Worm (Caenorhabditis elegans): ENCODE measurements around the gene nmad-1.

The nmad-1 gene

ce11 chrIII:5554884-5555500 lies at the start of gene nmad-1, which contains the start of gene hach-1:
Gene nmad-1, minus strand, starts transcription at chrIII:5554934.
Gene hach-1, plus strand, starts transcription at chrIII:5555450.
- no peak for TF ChIP-seq zip-8 (tag; optimal IDR thresholded peaks at IDR 0.05)
- TF ChIP-seq nhr-2 (tag; optimal IDR thresholded peaks at IDR 0.05), result no peak
- TF ChIP-seq ceh-43 (GFP tag; optimal IDR thresholded peaks at IDR 0.05), result peak; percentile 97
- peak; percentile 36 for TF ChIP-seq lin-32 (GFP tag; optimal IDR thresholded peaks at IDR 0.05)
- peak; percentile 74 for TF ChIP-seq blmp-1 (tag; optimal IDR thresholded peaks at IDR 0.05)
- TF ChIP-seq ceh-39 (tag; optimal IDR thresholded peaks at IDR 0.05), result peak; percentile 41
- peak; percentile 91 for TF ChIP-seq cnd-1 (tag; optimal IDR thresholded peaks at IDR 0.05)
- TF ChIP-seq M03D4.4 (tag; optimal IDR thresholded peaks at IDR 0.05), result peak; percentile 95
- peak; percentile 93 for TF ChIP-seq unc-120 (tag; optimal IDR thresholded peaks at IDR 0.05; ENCODE audit: poor library complexity, severe bottlenecking)
- peak; percentile 98 for TF ChIP-seq sptf-1 (tag; optimal IDR thresholded peaks at IDR 0.05)
- TF ChIP-seq flh-1 (GFP tag; optimal IDR thresholded peaks at IDR 0.05), result peak; percentile 81
- peak; percentile 24 for TF ChIP-seq nhr-237 (tag; optimal IDR thresholded peaks at IDR 0.05)
- peak; percentile 56 for TF ChIP-seq mab-5 (tag; optimal IDR thresholded peaks at IDR 0.05)
- TF ChIP-seq drap-1 (GFP tag; optimal IDR thresholded peaks at IDR 0.05), result peak; percentile 87
- no peak for TF ChIP-seq nhr-28 (tag; optimal IDR thresholded peaks at IDR 0.05)
- TF ChIP-seq unc-62 (GFP tag; optimal IDR thresholded peaks at IDR 0.05), result no peak
- TF ChIP-seq mep-1 (tag; optimal IDR thresholded peaks at IDR 0.05), result peak; percentile 90
- no peak for TF ChIP-seq pha-4 (tag; optimal IDR thresholded peaks at IDR 0.05)
- peak; percentile 71 for TF ChIP-seq hlh-1 (tag; optimal IDR thresholded peaks at IDR 0.05)
- TF ChIP-seq nhr-12 (tag; optimal IDR thresholded peaks at IDR 0.05), result no peak
- no peak for TF ChIP-seq unc-39 (tag; optimal IDR thresholded peaks at IDR 0.05)
- peak; percentile 64 for TF ChIP-seq ham-2 (GFP tag; optimal IDR thresholded peaks at IDR 0.05)
- peak; percentile 98 for TF ChIP-seq mls-2 (tag; optimal IDR thresholded peaks at IDR 0.05)
- TF ChIP-seq lin-13 (tag; optimal IDR thresholded peaks at IDR 0.05), result peak; percentile 69
- TF ChIP-seq ceh-83 (GFP tag; optimal IDR thresholded peaks at IDR 0.05), result peak; percentile 94
- peak; percentile 35 for TF ChIP-seq elt-1 (tag; optimal IDR thresholded peaks at IDR 0.05; ENCODE audit: borderline replicate concordance, insufficient read depth)
- TF ChIP-seq lsy-2 (tag; optimal IDR thresholded peaks at IDR 0.05), result peak; percentile 64
- peak; percentile 87 for TF ChIP-seq tbx-8 (GFP tag; optimal IDR thresholded peaks at IDR 0.05)
- peak; percentile 33 for TF ChIP-seq nhr-76 (tag; optimal IDR thresholded peaks at IDR 0.05)
- no peak for TF ChIP-seq elt-3 (tag; optimal IDR thresholded peaks at IDR 0.05)
- peak; percentile 76 for TF ChIP-seq sem-2 (GFP tag; optimal IDR thresholded peaks at IDR 0.05)
- no peak for TF ChIP-seq snpc-4 (tag; optimal IDR thresholded peaks at IDR 0.05)
- peak; percentile 67 for TF ChIP-seq ztf-11 (tag; optimal IDR thresholded peaks at IDR 0.05)
- peak; percentile 91 for TF ChIP-seq ces-1 (GFP tag; optimal IDR thresholded peaks at IDR 0.05)
- TF ChIP-seq bed-3 (GFP tag; optimal IDR thresholded peaks at IDR 0.05), result peak; percentile 85

ce11 chrIII:5604080-5604479 lies 49.3 kb upstream of the nmad-1 start, which contains the start of gene xnd-1:
Gene xnd-1, plus strand, starts transcription at chrIII:5604460.
- TF ChIP-seq drap-1 (GFP tag; optimal IDR thresholded peaks at IDR 0.05), result no peak
- no peak for TF ChIP-seq sem-2 (GFP tag; optimal IDR thresholded peaks at IDR 0.05)
- no peak for TF ChIP-seq pha-4 (tag; optimal IDR thresholded peaks at IDR 0.05)
- TF ChIP-seq nhr-237 (tag; optimal IDR thresholded peaks at IDR 0.05), result no peak
- no peak for TF ChIP-seq ceh-83 (GFP tag; optimal IDR thresholded peaks at IDR 0.05)
- no peak for TF ChIP-seq ceh-39 (tag; optimal IDR thresholded peaks at IDR 0.05)
- TF ChIP-seq cnd-1 (tag; optimal IDR thresholded peaks at IDR 0.05), result no peak
- TF ChIP-seq tbx-8 (GFP tag; optimal IDR thresholded peaks at IDR 0.05), result no peak
- no peak for TF ChIP-seq lin-32 (GFP tag; optimal IDR thresholded peaks at IDR 0.05)

DNA sequence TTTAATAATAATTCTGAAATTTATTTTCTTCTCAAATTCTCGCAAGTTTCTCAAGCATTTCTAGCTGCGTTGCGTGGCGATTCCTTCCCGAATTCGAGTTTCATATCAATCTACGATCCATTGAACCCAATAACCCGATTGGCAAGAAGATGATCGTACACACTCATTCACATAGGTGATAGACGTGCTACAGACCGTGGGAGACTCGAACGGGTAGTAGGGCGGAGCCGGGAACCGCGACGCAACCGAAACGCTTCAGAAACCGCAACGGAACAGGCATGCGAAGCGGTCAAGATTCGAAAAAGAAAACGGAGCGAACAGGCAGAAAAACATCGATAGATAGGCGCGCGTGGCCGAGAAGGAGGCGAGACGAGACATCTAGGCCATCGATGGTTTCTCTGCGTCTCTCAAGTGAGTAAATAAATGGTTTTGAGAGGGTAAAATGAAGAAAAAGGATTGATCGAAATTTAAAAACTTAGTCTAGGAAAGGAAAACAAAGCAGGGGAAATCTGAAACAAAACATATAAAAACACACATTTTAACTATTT lies 48.8 kb upstream of the nmad-1 start, which contains the start of gene madf-11:
Gene madf-11 (minus strand): TSS at position 51 of the 548 bp plus-strand sequence.
- TF ChIP-seq unc-120 (tag; optimal IDR thresholded peaks at IDR 0.05; ENCODE audit: poor library complexity, severe bottlenecking) (peak; percentile 31), nhr-12 (tag; optimal IDR thresholded peaks at IDR 0.05) (no peak), unc-62 (GFP tag; optimal IDR thresholded peaks at IDR 0.05) (no peak), ztf-11 (tag; optimal IDR thresholded peaks at IDR 0.05) (no peak), zip-8 (tag; optimal IDR thresholded peaks at IDR 0.05) (no peak), pha-4 (tag; optimal IDR thresholded peaks at IDR 0.05) (peak; percentile 71), unc-39 (tag; optimal IDR thresholded peaks at IDR 0.05) (no peak), lin-13 (tag; optimal IDR thresholded peaks at IDR 0.05) (no peak), ham-2 (GFP tag; optimal IDR thresholded peaks at IDR 0.05) (peak; percentile 60), mab-5 (tag; optimal IDR thresholded peaks at IDR 0.05) (no peak), drap-1 (GFP tag; optimal IDR thresholded peaks at IDR 0.05) (no peak), lsy-2 (tag; optimal IDR thresholded peaks at IDR 0.05) (peak; percentile 49), sptf-1 (tag; optimal IDR thresholded peaks at IDR 0.05) (peak; percentile 58), cnd-1 (tag; optimal IDR thresholded peaks at IDR 0.05) (no peak), M03D4.4 (tag; optimal IDR thresholded peaks at IDR 0.05) (peak; percentile 17), mls-2 (tag; optimal IDR thresholded peaks at IDR 0.05) (no peak), mep-1 (tag; optimal IDR thresholded peaks at IDR 0.05) (peak; percentile 36), ceh-83 (GFP tag; optimal IDR thresholded peaks at IDR 0.05) (no peak), ceh-39 (tag; optimal IDR thresholded peaks at IDR 0.05) (peak; percentile 72), snpc-4 (tag; optimal IDR thresholded peaks at IDR 0.05) (no peak), flh-1 (GFP tag; optimal IDR thresholded peaks at IDR 0.05) (no peak), nhr-237 (tag; optimal IDR thresholded peaks at IDR 0.05) (peak; percentile 34), hlh-1 (tag; optimal IDR thresholded peaks at IDR 0.05) (peak; percentile 3)
